Fruit fly (Drosophila melanogaster) whole organism, adult: ENCODE data around the gene CG32262.

Experiments used
- CG11617 ChIP-seq: fragments of 200-800 bp; sonication (Bioruptor generic); optimal IDR thresholded peaks from 2 replicates; lab custom pipeline; 2017; ENCODE audit warnings: mild to moderate bottlenecking, missing biosample characterization, missing genetic modification reagents, missing genetic modification characterization
- CG12768 ChIP-seq: fragments of 200-800 bp; sonication (Bioruptor generic); optimal IDR thresholded peaks from 2 replicates; lab custom pipeline; 2017; ENCODE audit warnings: missing biosample characterization, missing genetic modification characterization, mild to moderate bottlenecking, moderate library complexity, missing genetic modification reagents
- CG14711 ChIP-seq: fragments of 200-800 bp; sonication (Bioruptor generic); optimal IDR thresholded peaks from 2 replicates; lab custom pipeline; 2018; ENCODE audit warnings: missing biosample characterization, mild to moderate bottlenecking, missing genetic modification characterization, moderate library complexity
- CG1620 ChIP-seq: fragments of 200-800 bp; sonication (Bioruptor generic); optimal IDR thresholded peaks from 2 replicates; lab custom pipeline; 2016; ENCODE audit warnings: missing biosample characterization, missing genetic modification characterization
- CG33017 ChIP-seq: fragments of 200-800 bp; sonication (Bioruptor generic); optimal IDR thresholded peaks from 2 replicates; lab custom pipeline; 2018; ENCODE audit warnings: missing biosample characterization, mild to moderate bottlenecking, missing genetic modification characterization, moderate library complexity
- CG5204 ChIP-seq: fragments of 200-800 bp; sonication (Bioruptor generic); optimal IDR thresholded peaks from 2 replicates; lab custom pipeline; 2016; ENCODE audit warnings: missing biosample characterization, missing genetic modification characterization
- CG7045 ChIP-seq: fragments of 200-800 bp; sonication (Bioruptor generic); optimal IDR thresholded peaks from 2 replicates; lab custom pipeline; 2017; ENCODE audit warnings: missing biosample characterization, mild to moderate bottlenecking, missing genetic modification characterization
- CG7101 ChIP-seq: fragments of 200-800 bp; sonication (Bioruptor generic); optimal IDR thresholded peaks from 2 replicates; lab custom pipeline; 2018; ENCODE audit warnings: missing biosample characterization, mild to moderate bottlenecking, missing genetic modification characterization, moderate library complexity
- Clk ChIP-seq: fragments of 200-800 bp; sonication (Bioruptor generic); optimal IDR thresholded peaks from 2 replicates; lab custom pipeline; 2017; ENCODE audit warnings: missing biosample characterization, missing genetic modification characterization
- Crg-1 ChIP-seq: fragments of 200-800 bp; sonication (Bioruptor generic); optimal IDR thresholded peaks from 2 replicates; lab custom pipeline; 2016; ENCODE audit warnings: missing biosample characterization, missing genetic modification characterization
- Hr96 ChIP-seq: fragments of 200-800 bp; sonication (Bioruptor generic); optimal IDR thresholded peaks from 2 replicates; lab custom pipeline; 2016; ENCODE audit warnings: missing biosample characterization, missing genetic modification characterization
- Mnt ChIP-seq: fragments of 200-800 bp; sonication (Bioruptor generic); optimal IDR thresholded peaks from 2 replicates; lab custom pipeline; 2016; ENCODE audit warnings: missing biosample characterization, mild to moderate bottlenecking, missing genetic modification characterization
- bab1 ChIP-seq: fragments of 200-800 bp; sonication (Bioruptor generic); optimal IDR thresholded peaks from 3 replicates; lab custom pipeline; 2019; ENCODE audit warnings: missing biosample characterization, mild to moderate bottlenecking, missing genetic modification characterization, moderate library complexity
- cic ChIP-seq: fragments of 200-800 bp; sonication (Bioruptor generic); optimal IDR thresholded peaks from 2 replicates; lab custom pipeline; 2017; ENCODE audit warnings: missing biosample characterization, mild to moderate bottlenecking, missing genetic modification characterization, moderate library complexity
- cnc ChIP-seq, 2 experiments: fragments of >200 bp; optimal IDR thresholded peaks; 2 replicates each; lab custom pipeline; 2017
- kay ChIP-seq: fragments of 200-800 bp; sonication (Bioruptor generic); peaks from one replicate; lab custom pipeline; 2016; ENCODE audit warnings: missing biosample characterization, missing genetic modification characterization, borderline replicate concordance
- ovo ChIP-seq: fragments of 200-800 bp; sonication (Bioruptor generic); optimal IDR thresholded peaks from 2 replicates; lab custom pipeline; 2016; ENCODE audit warnings: missing biosample characterization, missing genetic modification characterization
- pad ChIP-seq: fragments of 200-800 bp; sonication (Bioruptor generic); optimal IDR thresholded peaks from 3 replicates; lab custom pipeline; 2017; ENCODE audit warnings: missing biosample characterization, missing genetic modification characterization, mild to moderate bottlenecking, moderate library complexity, missing genetic modification reagents
- tj ChIP-seq: fragments of 200-800 bp; sonication (Bioruptor generic); optimal IDR thresholded peaks from 3 replicates; lab custom pipeline; 2017; ENCODE audit warnings: missing biosample characterization, mild to moderate bottlenecking, missing genetic modification characterization, moderate library complexity
- toe ChIP-seq: fragments of 200-800 bp; sonication (Bioruptor generic); optimal IDR thresholded peaks from 2 replicates; lab custom pipeline; 2016; ENCODE audit warnings: missing biosample characterization, missing genetic modification characterization

Gene CG32262

DNA sequence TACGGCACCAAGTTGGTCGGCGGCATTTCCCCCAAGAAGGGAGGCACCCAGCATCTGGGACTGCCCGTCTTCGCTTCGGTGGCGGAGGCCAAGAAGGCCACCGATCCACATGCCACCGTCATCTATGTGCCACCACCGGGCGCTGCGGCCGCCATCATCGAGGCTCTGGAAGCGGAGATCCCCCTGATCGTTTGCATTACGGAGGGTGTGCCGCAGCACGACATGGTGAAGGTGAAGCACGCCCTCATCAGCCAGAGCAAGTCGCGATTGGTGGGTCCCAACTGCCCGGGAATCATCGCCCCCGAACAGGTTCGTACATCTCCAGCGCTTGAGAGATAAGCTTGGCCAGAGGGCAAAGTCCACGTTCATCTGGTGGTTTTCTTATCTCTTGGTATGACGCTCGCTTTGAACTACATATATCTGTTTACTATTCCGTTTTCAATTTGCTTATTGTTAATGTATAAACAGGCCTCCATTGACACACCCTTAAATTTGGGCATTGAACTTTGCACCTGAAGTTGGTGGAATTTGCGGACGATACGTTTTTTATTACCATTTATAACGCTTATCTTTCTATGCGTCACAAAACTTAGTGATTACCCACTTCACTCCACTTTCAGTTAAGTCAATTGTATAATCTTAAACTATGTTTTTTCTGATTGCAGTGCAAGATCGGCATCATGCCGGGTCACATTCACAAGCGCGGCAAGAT is 6.9 kb upstream of the CG32262 start:
- TF ChIP-seq CG12768 (GFP tag; lab: Kevin White, UChicago) (peak; percentile 78), Mnt (GFP tag; lab: Kevin White, UChicago) (no peak), tj (GFP tag; lab: Kevin White, UChicago) (no peak), CG33017 (no peak), CG7101 (tag; lab: Kevin White, UChicago) (no peak), CG14711 (no peak), Clk (GFP tag; lab: Kevin White, UChicago) (no peak), CG11617 (GFP tag; lab: Kevin White, UChicago) (peak; percentile 9), pad (GFP tag; lab: Kevin White, UChicago) (no peak), CG5204 (GFP tag; lab: Kevin White, UChicago) (no peak), bab1 (no peak), kay (GFP tag; lab: Kevin White, UChicago) (no peak), ovo (GFP tag; lab: Kevin White, UChicago) (no peak), toe (GFP tag; lab: Kevin White, UChicago) (no peak), cic (peak; percentile 70), CG7045 (GFP tag; lab: Kevin White, UChicago) (peak; percentile 8), Crg-1 (GFP tag; lab: Kevin White, UChicago) (no peak), CG1620 (GFP tag; lab: Kevin White, UChicago) (no peak), cnc (optimal IDR thresholded peaks at IDR 0.05; lab: Kevin White, UChicago) (no peak), Hr96 (GFP tag; lab: Kevin White, UChicago) (peak; percentile 9)

DNA sequence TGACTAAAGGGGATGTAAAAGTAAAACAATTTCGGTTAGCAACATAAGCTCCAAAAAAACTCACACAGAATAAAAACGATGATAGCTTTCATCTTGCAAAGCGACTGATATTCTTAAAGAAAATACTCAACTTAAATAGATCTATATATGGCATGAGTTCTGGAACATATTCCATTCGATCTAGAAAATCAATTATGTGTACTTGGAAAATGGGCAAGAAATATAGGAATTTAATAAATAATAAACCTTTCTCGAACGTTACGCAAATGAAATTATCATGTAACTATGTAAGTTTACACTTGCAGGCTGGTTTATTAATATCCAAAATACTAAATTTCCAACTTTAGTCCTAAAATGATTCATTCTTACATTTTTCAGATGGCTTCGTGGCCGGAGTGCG is 6.3 kb upstream of the CG32262 start, which contains the start of gene Acp63F:
Gene Acp63F (minus strand): TSS at position 101 of the 400 bp plus-strand sequence.
- TF ChIP-seq Clk (GFP tag; lab: Kevin White, UChicago) (no peak), kay (GFP tag; lab: Kevin White, UChicago) (no peak), Mnt (GFP tag; lab: Kevin White, UChicago) (no peak), tj (GFP tag; lab: Kevin White, UChicago) (no peak), CG1620 (GFP tag; lab: Kevin White, UChicago) (no peak), ovo (GFP tag; lab: Kevin White, UChicago) (no peak), Hr96 (GFP tag; lab: Kevin White, UChicago) (no peak), CG12768 (GFP tag; lab: Kevin White, UChicago) (no peak), CG5204 (GFP tag; lab: Kevin White, UChicago) (no peak), Crg-1 (GFP tag; lab: Kevin White, UChicago) (no peak), CG11617 (GFP tag; lab: Kevin White, UChicago) (no peak), CG7045 (GFP tag; lab: Kevin White, UChicago) (no peak), CG7101 (tag; lab: Kevin White, UChicago) (no peak), CG14711 (no peak), cic (no peak), toe (GFP tag; lab: Kevin White, UChicago) (no peak), pad (GFP tag; lab: Kevin White, UChicago) (no peak), CG33017 (no peak)

DNA sequence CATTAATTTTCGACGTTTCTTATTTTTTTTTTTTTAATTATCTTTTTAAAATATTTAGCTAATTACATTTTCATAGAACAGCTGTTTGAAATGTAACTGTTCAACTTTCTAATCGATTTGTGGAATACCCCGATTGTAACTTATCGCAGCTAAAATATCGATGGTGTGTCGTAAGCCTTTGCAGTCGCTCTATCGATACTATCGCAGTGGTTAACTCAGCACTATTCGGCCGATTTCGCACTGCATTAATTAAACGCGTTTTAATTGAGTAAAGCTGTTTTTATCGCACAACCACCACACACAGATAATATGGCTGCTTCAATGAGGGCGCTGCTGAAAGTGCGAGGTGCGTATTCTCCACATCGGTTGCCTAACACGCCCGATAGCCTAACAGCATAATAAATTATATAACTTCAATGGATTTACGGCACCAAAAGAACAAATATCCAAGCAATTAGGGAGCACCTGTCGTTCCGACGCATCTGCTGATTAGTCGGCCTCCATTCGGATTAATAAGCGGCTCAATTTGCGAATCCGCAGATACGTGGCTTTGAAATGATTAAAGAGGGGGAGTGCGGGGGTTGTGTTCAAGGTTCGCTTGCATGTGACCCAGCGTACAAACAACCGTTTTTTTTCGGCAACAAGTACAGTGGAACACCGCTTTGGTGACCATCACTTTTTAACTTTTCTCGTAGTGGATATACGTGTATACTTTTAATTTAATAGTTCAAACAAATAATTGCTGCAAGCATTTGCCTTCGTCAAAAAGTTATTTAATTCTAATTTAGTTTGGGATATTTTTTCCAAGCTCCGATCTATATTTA is 4.2 kb upstream of the CG32262 start, which contains the start of gene Scsalpha1:
Gene Scsalpha1 (plus strand): TSS at position 202 of the 824 bp plus-strand sequence.
- TF ChIP-seq CG11617 (GFP tag; lab: Kevin White, UChicago) (peak; percentile 48), tj (GFP tag; lab: Kevin White, UChicago) (peak; percentile 23), ovo (GFP tag; lab: Kevin White, UChicago) (peak; percentile 14), bab1 (peak; percentile 31), cnc (optimal IDR thresholded peaks at IDR 0.05; lab: Kevin White, UChicago) (no peak), Crg-1 (GFP tag; lab: Kevin White, UChicago) (peak; percentile 19), CG7045 (GFP tag; lab: Kevin White, UChicago) (peak; percentile 8), toe (GFP tag; lab: Kevin White, UChicago) (no peak), pad (GFP tag; lab: Kevin White, UChicago) (no peak), CG33017 (no peak), CG5204 (GFP tag; lab: Kevin White, UChicago) (no peak), Hr96 (GFP tag; lab: Kevin White, UChicago) (no peak), kay (GFP tag; lab: Kevin White, UChicago) (no peak), CG14711 (no peak), CG12768 (GFP tag; lab: Kevin White, UChicago) (peak; percentile 76), Mnt (GFP tag; lab: Kevin White, UChicago) (peak; percentile 65), Clk (GFP tag; lab: Kevin White, UChicago) (no peak), cic (peak; percentile 73), CG7101 (tag; lab: Kevin White, UChicago) (peak; percentile 4), CG1620 (GFP tag; lab: Kevin White, UChicago) (peak; percentile 53)

- TF ChIP-seq toe (GFP tag; lab: Kevin White, UChicago), result no peak
- peak; percentile 1 for TF ChIP-seq CG7101 (tag; lab: Kevin White, UChicago)
- TF ChIP-seq CG14711, result peak; percentile 7
- no peak for TF ChIP-seq ovo (GFP tag; lab: Kevin White, UChicago)
- TF ChIP-seq CG7045 (GFP tag; lab: Kevin White, UChicago), result no peak
- TF ChIP-seq tj (GFP tag; lab: Kevin White, UChicago), result peak; percentile 1
- TF ChIP-seq pad (GFP tag; lab: Kevin White, UChicago), result peak; percentile 4
- no peak for TF ChIP-seq CG33017
- peak; percentile 8 for TF ChIP-seq Mnt (GFP tag; lab: Kevin White, UChicago)
- peak; percentile 33 for TF ChIP-seq bab1
Observed at dm6 chr3L:3811089-3811488, 1.1 kb upstream of the CG32262 start, which contains the start of the genes CG32263 and PIG-B. Gene CG32263, minus strand, starts transcription at chr3L:3811114. Gene PIG-B, plus strand, starts transcription at chr3L:3811263.
